Fruit fly (Drosophila melanogaster) whole organism, embryonic: ENCODE data around the gene RpS14a.
A peak's percentile ranks its signal among the peaks of the same experiment; 100 is the strongest.

Experiments
- Antp ChIP-seq: fragments of 200-800 bp; sonication (Bioruptor generic); optimal IDR thresholded peaks from 3 replicates; lab custom pipeline; 2016; ENCODE audit warnings: missing biosample characterization, missing genetic modification characterization
- CG10431 ChIP-seq: fragments of 200-800 bp; sonication (Bioruptor generic); optimal IDR thresholded peaks from 3 replicates; lab custom pipeline; 2018; ENCODE audit warnings: missing biosample characterization, mild to moderate bottlenecking, missing genetic modification characterization
- CG11093 ChIP-seq: fragments of 200-800 bp; sonication (Bioruptor generic); IDR thresholded peaks from 3 replicates; pipeline ENCODE4 v1.3.6; 2022; ENCODE audit warnings: missing biosample characterization, missing genetic modification characterization
- CG12155 ChIP-seq: fragments of 200-800 bp; sonication (Bioruptor generic); optimal IDR thresholded peaks from 3 replicates; lab custom pipeline; 2016; ENCODE audit warnings: missing biosample characterization, missing genetic modification characterization
- CG13424 ChIP-seq: fragments of 200-800 bp; sonication (Bioruptor generic); optimal IDR thresholded peaks from 2 replicates; lab custom pipeline; 2019; ENCODE audit warnings: missing biosample characterization, mild to moderate bottlenecking, missing genetic modification characterization, moderate library complexity
- CG13624 ChIP-seq: fragments of 200-800 bp; sonication (Bioruptor generic); optimal IDR thresholded peaks from 2 replicates; lab custom pipeline; 2016; ENCODE audit warnings: missing biosample characterization, missing genetic modification characterization
- CG13894 ChIP-seq: fragments of 200-800 bp; sonication (Bioruptor generic); optimal IDR thresholded peaks from 3 replicates; lab custom pipeline; 2018; ENCODE audit warnings: missing biosample characterization, mild to moderate bottlenecking, missing genetic modification characterization, moderate library complexity
- CG14441 ChIP-seq: fragments of 200-800 bp; sonication (Bioruptor generic); IDR thresholded peaks from 2 replicates; pipeline ENCODE4 v1.3.6; 2022; ENCODE audit warnings: missing biosample characterization, missing genetic modification characterization
- CG15011 ChIP-seq: fragments of 200-800 bp; sonication (Bioruptor generic); optimal IDR thresholded peaks from 3 replicates; lab custom pipeline; 2018; ENCODE audit warnings: missing biosample characterization, mild to moderate bottlenecking, missing genetic modification characterization
- CG17186 ChIP-seq: fragments of 200-800 bp; sonication (Bioruptor generic); optimal IDR thresholded peaks from 3 replicates; lab custom pipeline; 2017; ENCODE audit warnings: missing biosample characterization, missing genetic modification reagents, missing genetic modification characterization
- CG2120 ChIP-seq: fragments of 200-800 bp; sonication (Bioruptor generic); optimal IDR thresholded peaks from 3 replicates; lab custom pipeline; 2016; ENCODE audit warnings: missing biosample characterization, missing genetic modification characterization
- CG2712 ChIP-seq: fragments of 200-800 bp; optimal IDR thresholded peaks from 3 replicates; lab custom pipeline; 2019; ENCODE audit warnings: missing biosample characterization, mild to moderate bottlenecking, missing genetic modification characterization, moderate library complexity
- CG5180 ChIP-seq: fragments of 200-800 bp; sonication (Bioruptor generic); optimal IDR thresholded peaks from 3 replicates; lab custom pipeline; 2017; ENCODE audit warnings: missing biosample characterization, missing genetic modification characterization, mild to moderate bottlenecking, moderate library complexity, missing genetic modification reagents
- CG7556 ChIP-seq: fragments of 200-800 bp; sonication (Bioruptor generic); optimal IDR thresholded peaks from 2 replicates; lab custom pipeline; 2017; ENCODE audit warnings: missing biosample characterization, mild to moderate bottlenecking, missing genetic modification characterization
- CG8359 ChIP-seq: fragments of 200-800 bp; sonication (Bioruptor generic); optimal IDR thresholded peaks from 2 replicates; lab custom pipeline; 2017; ENCODE audit warnings: missing biosample characterization, mild to moderate bottlenecking, missing genetic modification characterization, borderline replicate concordance
- Chrac-16 ChIP-seq: fragments of 200-800 bp; sonication (Bioruptor generic); optimal IDR thresholded peaks from 3 replicates; lab custom pipeline; 2016; ENCODE audit warnings: missing biosample characterization, missing genetic modification characterization
- Dek ChIP-seq: fragments of 200-800 bp; sonication (Bioruptor generic); optimal IDR thresholded peaks from 3 replicates; lab custom pipeline; 2019; ENCODE audit warnings: missing biosample characterization, mild to moderate bottlenecking, missing genetic modification characterization, moderate library complexity
- Dfd ChIP-seq, 2 experiments: fragments of >200 bp; optimal IDR thresholded peaks; 2 replicates each; lab custom pipeline; 2017; ENCODE audit warnings: missing biosample characterization in 2 of 2, missing genetic modification characterization in 2 of 2
- Doc2 ChIP-seq: fragments of 200-800 bp; sonication (Bioruptor generic); IDR thresholded peaks from 2 replicates; pipeline ENCODE4 v1.3.6; 2022; ENCODE audit warnings: missing biosample characterization, missing genetic modification characterization
- E2f1 ChIP-seq: fragments of 200-800 bp; sonication (Bioruptor generic); IDR thresholded peaks from 2 replicates; pipeline ENCODE4 v1.3.6; 2022; ENCODE audit warnings: missing biosample characterization, missing genetic modification characterization
- Hey ChIP-seq: fragments of 200-800 bp; sonication (Bioruptor generic); optimal IDR thresholded peaks from 3 replicates; lab custom pipeline; 2018; ENCODE audit warnings: missing biosample characterization, mild to moderate bottlenecking, missing genetic modification characterization
- Hr51 ChIP-seq, 2 experiments: fragments of 200-800 bp; sonication (Bioruptor generic); optimal IDR thresholded peaks; 2 replicates in 1 of 2; 3 replicates in 1 of 2; lab custom pipeline; 2016 to 2018; ENCODE audit warnings: missing biosample characterization in 2 of 2, missing genetic modification characterization in 2 of 2, mild to moderate bottlenecking in 1 of 2, moderate library complexity in 1 of 2
- Lhr ChIP-seq: fragments of 200-800 bp; sonication (Bioruptor generic); optimal IDR thresholded peaks from 3 replicates; lab custom pipeline; 2017; ENCODE audit warnings: mild to moderate bottlenecking, missing biosample characterization, missing genetic modification reagents, missing genetic modification characterization
- Mad ChIP-seq: fragments of 200-800 bp; sonication (Bioruptor generic); optimal IDR thresholded peaks from 2 replicates; lab custom pipeline; 2016; ENCODE audit warnings: missing biosample characterization, missing genetic modification characterization
- Meics ChIP-seq: fragments of 200-800 bp; sonication (Bioruptor generic); optimal IDR thresholded peaks from 2 replicates; lab custom pipeline; 2017; ENCODE audit warnings: missing biosample characterization, mild to moderate bottlenecking, missing genetic modification characterization
- Optix ChIP-seq: fragments of 200-800 bp; sonication (Bioruptor generic); IDR thresholded peaks from 3 replicates; pipeline ENCODE4 v1.3.6; 2022; ENCODE audit warnings: missing biosample characterization, missing genetic modification characterization
- Spps ChIP-seq: fragments of 200-800 bp; sonication (Bioruptor generic); optimal IDR thresholded peaks from 2 replicates; lab custom pipeline; 2018; ENCODE audit warnings: missing biosample characterization, mild to moderate bottlenecking, missing genetic modification characterization
- Taf1 ChIP-seq: fragments of 200-800 bp; sonication (Bioruptor generic); IDR thresholded peaks from 2 replicates; pipeline ENCODE4 v1.3.6; 2022; ENCODE audit warnings: missing biosample characterization, missing genetic modification characterization
- Xrp1 ChIP-seq: fragments of 200-800 bp; sonication (Bioruptor generic); IDR thresholded peaks from 2 replicates; pipeline ENCODE4 v1.3.6; 2022; ENCODE audit warnings: missing biosample characterization, missing genetic modification characterization
- abd-A ChIP-seq: fragments of 200-800 bp; sonication (Bioruptor generic); optimal IDR thresholded peaks from 3 replicates; lab custom pipeline; 2019; ENCODE audit warnings: missing biosample characterization, mild to moderate bottlenecking, missing genetic modification characterization, moderate library complexity
- amos ChIP-seq: fragments of 200-800 bp; sonication (Bioruptor generic); IDR thresholded peaks from 2 replicates; pipeline ENCODE4 v1.3.6; 2022; ENCODE audit warnings: missing biosample characterization, missing genetic modification characterization; ENCODE audit not compliant: partially characterized antibody
- az2 ChIP-seq: fragments of 200-800 bp; sonication (Bioruptor generic); optimal IDR thresholded peaks from 3 replicates; lab custom pipeline; 2016; ENCODE audit warnings: missing biosample characterization, missing genetic modification characterization
- dan ChIP-seq: fragments of 200-800 bp; sonication (Bioruptor generic); IDR thresholded peaks from 2 replicates; pipeline ENCODE4 v1.3.6; 2022; ENCODE audit warnings: missing biosample characterization, missing genetic modification characterization
- dmrt11E ChIP-seq: fragments of 200-800 bp; sonication (Bioruptor generic); optimal IDR thresholded peaks from 3 replicates; lab custom pipeline; 2018; ENCODE audit warnings: missing biosample characterization, mild to moderate bottlenecking, missing genetic modification characterization, moderate library complexity
- ftz-f1 ChIP-seq: fragments of 200-800 bp; sonication (Bioruptor generic); optimal IDR thresholded peaks from 2 replicates; lab custom pipeline; 2016; ENCODE audit warnings: missing biosample characterization, missing genetic modification characterization
- gcm ChIP-seq: fragments of 200-800 bp; sonication (Bioruptor generic); optimal IDR thresholded peaks from 2 replicates; lab custom pipeline; 2019; ENCODE audit warnings: missing biosample characterization, mild to moderate bottlenecking, missing genetic modification characterization, moderate library complexity
- hth ChIP-seq: fragments of >200 bp; optimal IDR thresholded peaks from 2 replicates; lab custom pipeline; 2017; ENCODE audit warnings: inconsistent platforms
- inv ChIP-seq: fragments of 200-800 bp; sonication (Bioruptor generic); IDR thresholded peaks from 2 replicates; pipeline ENCODE4 v1.3.6; 2022; ENCODE audit warnings: missing biosample characterization, missing genetic modification characterization; ENCODE audit not compliant: partially characterized antibody
- jing ChIP-seq: fragments of 200-800 bp; sonication (Bioruptor generic); optimal IDR thresholded peaks from 2 replicates; lab custom pipeline; 2018; ENCODE audit warnings: missing biosample characterization, mild to moderate bottlenecking, missing genetic modification characterization
- kni ChIP-seq: fragments of 200-800 bp; sonication (Bioruptor generic); optimal IDR thresholded peaks from 3 replicates; lab custom pipeline; 2017; ENCODE audit warnings: mild to moderate bottlenecking, missing biosample characterization, missing genetic modification reagents, missing genetic modification characterization
- pita ChIP-seq: fragments of 200-800 bp; sonication (Bioruptor generic); optimal IDR thresholded peaks from 2 replicates; lab custom pipeline; 2017; ENCODE audit warnings: missing biosample characterization, mild to moderate bottlenecking, missing genetic modification characterization
- pum ChIP-seq: fragments of 200-800 bp; sonication (Bioruptor generic); optimal IDR thresholded peaks from 2 replicates; lab custom pipeline; 2016; ENCODE audit warnings: missing biosample characterization, missing genetic modification characterization
- salm ChIP-seq: fragments of 200-800 bp; sonication (Bioruptor generic); optimal IDR thresholded peaks from 2 replicates; lab custom pipeline; 2018; ENCODE audit warnings: missing biosample characterization, mild to moderate bottlenecking, missing genetic modification characterization
- sc ChIP-seq, 3 experiments: fragments of >200 bp in 2 of 3; fragments of 200-800 bp in 1 of 3; sonication (Bioruptor generic) in 1 of 3; optimal IDR thresholded peaks; 2 replicates in 2 of 3; 3 replicates in 1 of 3; lab custom pipeline; 2017; ENCODE audit warnings: mild to moderate bottlenecking in 1 of 3, missing biosample characterization in 1 of 3, missing genetic modification characterization in 1 of 3, missing genetic modification reagents in 1 of 3
- sd ChIP-seq: fragments of 200-800 bp; sonication (Bioruptor generic); optimal IDR thresholded peaks from 3 replicates; lab custom pipeline; 2018; ENCODE audit warnings: missing biosample characterization, mild to moderate bottlenecking, missing genetic modification characterization, moderate library complexity
- sug ChIP-seq: fragments of 200-800 bp; optimal IDR thresholded peaks from 2 replicates; lab custom pipeline; 2019; ENCODE audit warnings: missing biosample characterization, mild to moderate bottlenecking, missing genetic modification characterization, moderate library complexity
- tap ChIP-seq: fragments of 200-800 bp; optimal IDR thresholded peaks from 3 replicates; lab custom pipeline; 2019; ENCODE audit warnings: missing biosample characterization, mild to moderate bottlenecking, missing genetic modification characterization, moderate library complexity
- unc-4 ChIP-seq: fragments of 200-800 bp; sonication (Bioruptor generic); IDR thresholded peaks from 2 replicates; pipeline ENCODE4 v1.3.6; 2022; ENCODE audit warnings: missing biosample characterization, missing genetic modification characterization; ENCODE audit not compliant: partially characterized antibody
- z ChIP-seq: fragments of 200-800 bp; sonication (Bioruptor generic); IDR thresholded peaks from 3 replicates; pipeline ENCODE4 v1.3.6; 2022; ENCODE audit warnings: missing biosample characterization, missing genetic modification characterization

RpS14a gene

dm6 chrX:7970396-7970795, 36.9 kb downstream of the RpS14a start (continued):
- TF ChIP-seq Doc2 (no peak), Meics (peak; percentile 62), Spps (tag; lab: Kevin White, UChicago) (no peak), E2f1 (GFP tag; lab: Robert Waterston, UW) (0 out of 2 replicates have a peak, but pooled peaks have one; percentile 27), abd-A (no peak), CG13624 (peak; percentile 10), CG13424 (peak; percentile 70), Hey (tag; lab: Kevin White, UChicago) (no peak), pum (GFP tag; lab: Kevin White, UChicago) (peak; percentile 17), CG12155 (GFP tag; lab: Kevin White, UChicago) (peak; percentile 8), Hr51 (GFP tag; optimal IDR thresholded peaks at IDR 0.05; lab: Kevin White, UChicago) (peak in 1 of 2 experiments; percentile 62), inv (peak; percentile 28; the same call in 1 of the 2 replicates), amos (peak; percentile 41), salm (tag; lab: Kevin White, UChicago) (no peak), CG17186 (GFP tag; lab: Kevin White, UChicago) (no peak), sug (peak; percentile 40), CG2712 (tag; lab: Kevin White, UChicago) (peak; percentile 70), tap (tag; lab: Kevin White, UChicago) (peak; percentile 18), CG8359 (GFP tag; lab: Kevin White, UChicago) (no peak), Dfd (GFP tag; optimal IDR thresholded peaks at IDR 0.05; lab: Kevin White, UChicago) (no peak), Chrac-16 (no peak), Mad (GFP tag; lab: Kevin White, UChicago) (peak; percentile 33), hth (no peak), sd (tag; lab: Kevin White, UChicago) (no peak), gcm (GFP tag; lab: Kevin White, UChicago) (peak; percentile 26), Antp (GFP tag; lab: Kevin White, UChicago) (no peak), CG14441 (GFP tag; lab: Robert Waterston, UW) (peak; percentile 37; the same call in 1 of the 2 replicates), z (GFP tag; lab: Robert Waterston, UW) (no peak), az2 (GFP tag; lab: Kevin White, UChicago) (peak; percentile 37), CG11093 (GFP tag; lab: Robert Waterston, UW) (0 out of 3 replicates have a peak, but pooled peaks have one; percentile 38), sc (optimal IDR thresholded peaks at IDR 0.05; lab: Kevin White, UChicago) (no peak), sc (GFP tag; optimal IDR thresholded peaks at IDR 0.05; lab: Kevin White, UChicago) (no peak), CG2120 (GFP tag; lab: Kevin White, UChicago) (peak; percentile 65), jing (GFP tag; lab: Kevin White, UChicago) (peak; percentile 8), CG7556 (GFP tag; lab: Kevin White, UChicago) (peak; percentile 69), pita (GFP tag; lab: Kevin White, UChicago) (no peak), Lhr (no peak), Optix (no peak), unc-4 (peak; percentile 67; the same call in 1 of the 2 replicates), Dek (tag; lab: Kevin White, UChicago) (peak; percentile 49), CG15011 (GFP tag; lab: Kevin White, UChicago) (peak; percentile 45), CG10431 (GFP tag; lab: Kevin White, UChicago) (no peak), dan (GFP tag; lab: Robert Waterston, UW) (no peak), Taf1 (GFP tag; lab: Robert Waterston, UW) (no peak), CG13894 (tag; lab: Kevin White, UChicago) (peak; percentile 73), dmrt11E (peak; percentile 40), CG5180 (GFP tag; lab: Kevin White, UChicago) (peak; percentile 4), ftz-f1 (GFP tag; lab: Kevin White, UChicago) (no peak), Xrp1 (GFP tag; lab: Robert Waterston, UW) (peak; percentile 57; the same call in 1 of the 2 replicates), kni (no peak)
